Fruit fly (Drosophila melanogaster): Measurements from ENCODE around the gene Pex11c.

The Pex11c gene

DNA sequence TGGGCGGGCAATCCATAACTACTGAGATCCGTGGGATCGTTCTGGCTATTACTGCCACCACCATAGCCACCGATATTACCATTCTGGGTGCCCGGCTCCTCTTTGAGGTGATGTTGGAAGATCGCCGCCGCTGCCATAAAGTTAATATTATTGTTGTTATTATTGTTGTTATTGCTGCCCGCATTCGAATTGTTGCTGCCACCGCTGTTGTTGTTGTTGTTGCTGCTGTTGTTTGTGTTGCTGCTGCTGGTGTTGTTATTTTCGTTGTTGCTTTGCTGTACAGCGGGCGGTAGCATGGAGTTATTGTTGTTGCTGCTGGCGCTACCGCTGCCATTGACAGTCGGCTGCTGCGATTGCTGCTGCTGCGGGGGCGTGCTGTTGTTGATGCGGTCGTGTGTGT lies 34.1 kb downstream of the Pex11c start:
- no peak for TF ChIP-seq Hr78 (GFP tag; optimal IDR thresholded peaks at IDR 0.05)
- TF ChIP-seq Myc (optimal IDR thresholded peaks at IDR 0.05), result no peak
- TF ChIP-seq foxo (GFP tag; optimal IDR thresholded peaks at IDR 0.05), result no peak
- no peak for TF ChIP-seq CrebA (GFP tag; optimal IDR thresholded peaks at IDR 0.05; ENCODE audit: borderline replicate concordance)
- no peak for TF ChIP-seq sage (GFP tag; optimal IDR thresholded peaks at IDR 0.05)
- TF ChIP-seq rgr (GFP tag; optimal IDR thresholded peaks at IDR 0.05), result no peak
- no peak for TF ChIP-seq CG9705 (GFP tag; optimal IDR thresholded peaks at IDR 0.05)

DNA sequence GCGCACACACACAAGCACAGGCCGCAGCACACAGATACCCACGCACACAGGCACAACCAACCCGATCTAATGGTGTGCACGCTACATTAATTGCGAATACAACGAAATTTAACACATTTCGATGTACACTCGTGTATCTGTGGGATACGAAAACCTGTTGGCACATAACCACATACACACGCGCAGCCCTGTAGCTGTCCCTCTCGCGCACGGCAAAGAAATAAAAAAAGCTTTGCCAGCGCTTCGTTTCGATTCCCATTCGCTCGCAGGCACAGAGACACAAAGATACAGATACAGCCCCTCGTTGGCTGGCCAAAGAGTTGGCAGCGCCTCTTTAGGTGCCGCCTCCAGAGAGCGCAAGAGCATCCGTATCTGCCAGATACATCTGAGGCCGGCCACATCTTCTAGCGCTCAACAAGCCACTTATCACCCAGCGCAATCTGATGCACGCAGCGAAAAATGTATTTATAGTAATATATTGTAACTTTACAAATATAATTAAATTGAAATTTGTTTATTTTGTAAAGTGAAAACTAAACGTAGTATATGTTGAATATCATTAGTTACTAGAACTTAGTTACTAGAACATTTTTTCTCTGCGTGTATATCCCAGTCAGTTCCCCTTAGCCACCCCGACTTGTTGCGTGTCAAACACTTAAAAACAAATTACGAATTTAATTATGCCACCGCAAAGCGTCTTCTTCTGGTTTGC lies 35.1 kb downstream of the Pex11c start:
- TF ChIP-seq jim (GFP tag; optimal IDR thresholded peaks at IDR 0.05) (peak; percentile 72), woc (GFP tag; optimal IDR thresholded peaks at IDR 0.05) (no peak), h (GFP tag; optimal IDR thresholded peaks at IDR 0.05) (no peak), sage (GFP tag; optimal IDR thresholded peaks at IDR 0.05) (no peak), Sp1 (GFP tag; optimal IDR thresholded peaks at IDR 0.05) (peak; percentile 50), ey (GFP tag; optimal IDR thresholded peaks at IDR 0.05) (peak; percentile 9), N (GFP tag; optimal IDR thresholded peaks at IDR 0.05) (peak; percentile 94), Hr83 (GFP tag; optimal IDR thresholded peaks at IDR 0.05; ENCODE audit: poor library complexity, severe bottlenecking) (peak; percentile 23), HLH106 (tag; optimal IDR thresholded peaks at IDR 0.05) (no peak), foxo (GFP tag; optimal IDR thresholded peaks at IDR 0.05) (no peak), Dfd (GFP tag; optimal IDR thresholded peaks at IDR 0.05) (no peak), CG9705 (GFP tag; optimal IDR thresholded peaks at IDR 0.05) (no peak), psq (GFP tag; optimal IDR thresholded peaks at IDR 0.05) (peak; percentile 2), OdsH (GFP tag; optimal IDR thresholded peaks at IDR 0.05) (peak; percentile 47), tai (GFP tag; optimal IDR thresholded peaks at IDR 0.05) (no peak), Abd-B (GFP tag; optimal IDR thresholded peaks at IDR 0.05) (no peak), rgr (GFP tag; optimal IDR thresholded peaks at IDR 0.05) (no peak), dl (GFP tag; optimal IDR thresholded peaks at IDR 0.05; ENCODE audit: insufficient read depth in 1 of 2, partially characterized antibody in 2 of 2) (peak in 1 of 2 experiments; percentile 17), br (GFP tag; optimal IDR thresholded peaks at IDR 0.05) (no peak), Vsx2 (GFP tag; optimal IDR thresholded peaks at IDR 0.05; ENCODE audit: partially characterized antibody) (peak; percentile 64), Mio (GFP tag; optimal IDR thresholded peaks at IDR 0.05) (no peak), CG32264 (GFP tag; optimal IDR thresholded peaks at IDR 0.05) (no peak), dmrt93B (GFP tag; optimal IDR thresholded peaks at IDR 0.05) (no peak), Hnf4 (GFP tag; optimal IDR thresholded peaks at IDR 0.05) (no peak), Rel (GFP tag; optimal IDR thresholded peaks at IDR 0.05) (peak; percentile 65), Rel (tag; optimal IDR thresholded peaks at IDR 0.05) (no peak), usp (GFP tag; optimal IDR thresholded peaks at IDR 0.05) (no peak), lola (GFP tag; optimal IDR thresholded peaks at IDR 0.05) (no peak), GATAd (GFP tag; optimal IDR thresholded peaks at IDR 0.05) (no peak), fru (GFP tag; optimal IDR thresholded peaks at IDR 0.05) (peak; percentile 42), Jra (GFP tag; optimal IDR thresholded peaks at IDR 0.05) (peak; percentile 2), pan (optimal IDR thresholded peaks at IDR 0.05) (no peak), Myc (optimal IDR thresholded peaks at IDR 0.05) (no peak), dsf (GFP tag; optimal IDR thresholded peaks at IDR 0.05; ENCODE audit: borderline replicate concordance) (no peak), CrebA (GFP tag; optimal IDR thresholded peaks at IDR 0.05; ENCODE audit: borderline replicate concordance) (no peak), Dif (GFP tag; optimal IDR thresholded peaks at IDR 0.05; ENCODE audit: partially characterized antibody) (peak; percentile 1), brk (GFP tag; optimal IDR thresholded peaks at IDR 0.05) (peak; percentile 55), sv (GFP tag; optimal IDR thresholded peaks at IDR 0.05) (peak; percentile 37), Hr78 (GFP tag; optimal IDR thresholded peaks at IDR 0.05) (no peak)

Measured in whole organism, wandering third instar larva.